Fruit fly (Drosophila melanogaster) whole organism, pupa: Measurements from ENCODE around the gene CG6481.

Source experiments
- CG10348 ChIP-seq: fragments of 200-800 bp; sonication (Bioruptor generic); IDR thresholded peaks from 2 replicates; pipeline ENCODE4 v1.3.6; 2022; ENCODE audit warnings: missing biosample characterization, missing genetic modification characterization
- CG12605 ChIP-seq: fragments of 200-800 bp; sonication (Bioruptor generic); IDR thresholded peaks from 2 replicates; pipeline ENCODE4 v1.3.6; 2022; ENCODE audit warnings: missing biosample characterization, missing genetic modification characterization
- CG13204 ChIP-seq: fragments of 200-800 bp; sonication (Bioruptor generic); optimal IDR thresholded peaks from 2 replicates; lab custom pipeline; 2018; ENCODE audit warnings: missing biosample characterization, mild to moderate bottlenecking, missing genetic modification characterization, moderate library complexity
- CG14655 ChIP-seq: fragments of 200-800 bp; sonication (Bioruptor generic); optimal IDR thresholded peaks from 3 replicates; lab custom pipeline; 2017; ENCODE audit warnings: mild to moderate bottlenecking, missing biosample characterization, missing genetic modification reagents, missing genetic modification characterization
- CG15710 ChIP-seq: fragments of 200-800 bp; sonication (Bioruptor generic); optimal IDR thresholded peaks from 2 replicates; lab custom pipeline; 2018; ENCODE audit warnings: missing biosample characterization, mild to moderate bottlenecking, missing genetic modification characterization, moderate library complexity
- CG17806 ChIP-seq: fragments of 200-800 bp; sonication (Bioruptor generic); optimal IDR thresholded peaks from 2 replicates; lab custom pipeline; 2018; ENCODE audit warnings: missing biosample characterization, mild to moderate bottlenecking, missing genetic modification characterization, moderate library complexity
- CG32121 ChIP-seq: fragments of 200-800 bp; sonication (Bioruptor generic); IDR thresholded peaks from 2 replicates; pipeline ENCODE4 v1.3.6; 2022; ENCODE audit warnings: missing biosample characterization, missing genetic modification characterization
- CG34367 ChIP-seq: fragments of 200-800 bp; sonication (Bioruptor generic); optimal IDR thresholded peaks from 2 replicates; lab custom pipeline; 2018; ENCODE audit warnings: missing biosample characterization, mild to moderate bottlenecking, missing genetic modification characterization
- CG4496 ChIP-seq: fragments of 200-800 bp; sonication (Bioruptor generic); IDR thresholded peaks from 3 replicates; pipeline ENCODE4 v1.3.6; 2022; ENCODE audit warnings: missing biosample characterization, missing genetic modification characterization
- CG8159 ChIP-seq: fragments of 200-800 bp; sonication (Bioruptor generic); optimal IDR thresholded peaks from 3 replicates; lab custom pipeline; 2018; ENCODE audit warnings: missing biosample characterization, mild to moderate bottlenecking, missing genetic modification characterization, moderate library complexity
- CG8301 ChIP-seq: fragments of 200-800 bp; sonication (Bioruptor generic); optimal IDR thresholded peaks from 2 replicates; lab custom pipeline; 2018; ENCODE audit warnings: missing biosample characterization, mild to moderate bottlenecking, missing genetic modification characterization
- CG9948 ChIP-seq: fragments of 200-800 bp; sonication (Bioruptor generic); optimal IDR thresholded peaks from 2 replicates; lab custom pipeline; 2018; ENCODE audit warnings: missing biosample characterization, mild to moderate bottlenecking, missing genetic modification characterization, moderate library complexity
- D1 ChIP-seq: fragments of 200-800 bp; sonication (Bioruptor generic); optimal IDR thresholded peaks from 2 replicates; lab custom pipeline; 2018; ENCODE audit warnings: missing biosample characterization, mild to moderate bottlenecking, missing genetic modification characterization, moderate library complexity
- EcR ChIP-seq: fragments of 200-800 bp; sonication (Bioruptor generic); optimal IDR thresholded peaks from 3 replicates; lab custom pipeline; 2019; ENCODE audit warnings: missing biosample characterization, missing genetic modification characterization, mild to moderate bottlenecking, moderate library complexity, missing genetic modification reagents
- Ets98B ChIP-seq: fragments of 200-800 bp; sonication (Bioruptor generic); IDR thresholded peaks from 2 replicates; pipeline ENCODE4 v1.3.6; 2022; ENCODE audit warnings: missing biosample characterization, missing genetic modification characterization
- Pif1A ChIP-seq: fragments of 200-800 bp; sonication (Bioruptor generic); optimal IDR thresholded peaks from 3 replicates; lab custom pipeline; 2016; ENCODE audit warnings: missing biosample characterization, missing genetic modification characterization
- Pif1B ChIP-seq: fragments of 200-800 bp; sonication (Bioruptor generic); optimal IDR thresholded peaks from 3 replicates; lab custom pipeline; 2016; ENCODE audit warnings: missing biosample characterization, missing genetic modification characterization
- Snoo ChIP-seq: fragments of 200-800 bp; sonication (Bioruptor generic); optimal IDR thresholded peaks from 3 replicates; lab custom pipeline; 2017; ENCODE audit warnings: missing biosample characterization, mild to moderate bottlenecking, missing genetic modification characterization, inconsistent platforms
- fd96Ca ChIP-seq: fragments of 200-800 bp; sonication (Bioruptor generic); IDR thresholded peaks from 3 replicates; pipeline ENCODE4 v1.3.6; 2022; ENCODE audit warnings: missing biosample characterization, missing genetic modification characterization
- gl ChIP-seq: fragments of 200-800 bp; sonication (Bioruptor generic); optimal IDR thresholded peaks from 2 replicates; lab custom pipeline; 2018; ENCODE audit warnings: missing biosample characterization, mild to moderate bottlenecking, missing genetic modification characterization
- rn ChIP-seq: fragments of 200-800 bp; sonication (Bioruptor generic); IDR thresholded peaks from 2 replicates; pipeline ENCODE4 v1.3.6; 2022; ENCODE audit warnings: missing biosample characterization, missing genetic modification characterization

CG6481 gene

DNA sequence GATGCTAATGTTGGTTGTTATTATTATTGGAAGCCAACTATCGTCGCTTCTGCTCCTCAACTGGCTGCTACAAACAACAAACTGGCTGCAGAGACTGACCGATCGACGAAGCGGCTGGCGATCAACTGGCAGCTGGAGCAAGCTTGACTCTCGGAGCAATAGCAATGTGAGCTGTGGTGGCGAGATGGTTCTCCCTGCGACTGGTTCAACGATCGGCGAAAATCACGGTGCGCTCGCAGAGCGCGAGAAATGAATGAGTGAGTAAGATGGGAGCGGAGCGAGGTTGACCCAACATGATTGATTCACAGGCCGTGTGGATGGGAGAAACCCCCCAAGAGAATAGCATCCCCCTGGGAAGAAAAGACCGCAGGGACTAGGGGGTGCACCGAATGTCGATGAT, 32.7 kb downstream of the CG6481 start, which contains the start of gene CG15046:
TSS of gene CG15046 (minus strand) at position 112 of the 400 bp plus-strand sequence.
- TF ChIP-seq CG4496 (GFP tag; lab: Robert Waterston, UW) (peak; percentile 77; the same call in 2 of the 3 replicates), EcR (GFP tag; lab: Kevin White, UChicago) (peak; percentile 91), CG10348 (no peak), Ets98B (peak; percentile 35; the same call in 1 of the 2 replicates), CG12605 (GFP tag; lab: Robert Waterston, UW) (peak; percentile 50; the same call in 1 of the 2 replicates)

DNA sequence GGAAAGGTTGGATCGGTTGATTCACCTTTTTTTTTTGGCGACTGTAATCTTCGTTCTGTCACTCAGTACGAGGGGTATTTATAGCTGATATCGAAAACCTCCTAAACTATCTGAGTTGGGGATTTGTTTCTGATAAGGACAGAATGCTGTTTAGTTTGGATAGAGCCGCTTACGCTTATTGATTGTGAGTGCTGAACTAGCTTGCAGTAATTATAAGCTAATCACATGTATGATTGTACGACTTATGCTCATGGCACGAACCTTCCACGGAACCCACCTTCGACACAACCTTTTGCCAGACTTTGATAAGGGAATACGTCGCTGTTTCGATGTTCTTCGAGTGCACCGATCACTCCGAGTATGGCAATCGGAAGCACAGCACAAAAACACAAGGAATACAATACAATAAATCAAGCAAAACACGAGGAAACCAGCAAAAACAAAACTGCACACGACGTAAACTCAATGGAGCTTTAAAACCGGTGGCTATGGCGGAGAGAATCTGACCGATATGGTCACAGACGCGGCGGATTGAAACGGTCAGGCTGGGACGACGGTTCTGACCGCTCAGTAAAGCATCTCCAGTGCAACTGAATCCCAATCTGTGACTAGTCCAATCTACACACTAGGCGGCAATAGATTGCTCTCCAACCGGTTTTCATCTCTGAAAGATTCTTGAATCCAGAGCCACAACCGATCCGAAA, 35.7 kb downstream of the CG6481 start, which contains the start of gene psh:
TSS of gene psh (minus strand) at position 566 of the 704 bp plus-strand sequence.
- TF ChIP-seq D1 (tag; lab: Kevin White, UChicago) (no peak), CG34367 (tag; lab: Kevin White, UChicago) (no peak), CG14655 (GFP tag; lab: Kevin White, UChicago) (peak; percentile 35), CG8301 (tag; lab: Kevin White, UChicago) (no peak), CG17806 (tag; lab: Kevin White, UChicago) (no peak), gl (no peak), CG15710 (no peak), CG12605 (GFP tag; lab: Robert Waterston, UW) (0 out of 2 replicates have a peak, but pooled peaks have one; percentile 21), fd96Ca (GFP tag; lab: Robert Waterston, UW) (peak; percentile 41; the same call in 1 of the 3 replicates), rn (GFP tag; lab: Robert Waterston, UW) (no peak), CG4496 (GFP tag; lab: Robert Waterston, UW) (no peak), Ets98B (peak; percentile 7; the same call in 1 of the 2 replicates), Snoo (tag; lab: Kevin White, UChicago) (no peak), CG9948 (tag; lab: Kevin White, UChicago) (no peak), Pif1B (GFP tag; lab: Kevin White, UChicago) (no peak), EcR (GFP tag; lab: Kevin White, UChicago) (peak; percentile 64), CG13204 (GFP tag; lab: Kevin White, UChicago) (peak; percentile 25), CG10348 (no peak), CG8159 (tag; lab: Kevin White, UChicago) (peak; percentile 23), CG32121 (GFP tag; lab: Robert Waterston, UW) (no peak), Pif1A (GFP tag; lab: Kevin White, UChicago) (no peak)
- TF ChIP-seq, all 21 proteins: peak for 7

DNA sequence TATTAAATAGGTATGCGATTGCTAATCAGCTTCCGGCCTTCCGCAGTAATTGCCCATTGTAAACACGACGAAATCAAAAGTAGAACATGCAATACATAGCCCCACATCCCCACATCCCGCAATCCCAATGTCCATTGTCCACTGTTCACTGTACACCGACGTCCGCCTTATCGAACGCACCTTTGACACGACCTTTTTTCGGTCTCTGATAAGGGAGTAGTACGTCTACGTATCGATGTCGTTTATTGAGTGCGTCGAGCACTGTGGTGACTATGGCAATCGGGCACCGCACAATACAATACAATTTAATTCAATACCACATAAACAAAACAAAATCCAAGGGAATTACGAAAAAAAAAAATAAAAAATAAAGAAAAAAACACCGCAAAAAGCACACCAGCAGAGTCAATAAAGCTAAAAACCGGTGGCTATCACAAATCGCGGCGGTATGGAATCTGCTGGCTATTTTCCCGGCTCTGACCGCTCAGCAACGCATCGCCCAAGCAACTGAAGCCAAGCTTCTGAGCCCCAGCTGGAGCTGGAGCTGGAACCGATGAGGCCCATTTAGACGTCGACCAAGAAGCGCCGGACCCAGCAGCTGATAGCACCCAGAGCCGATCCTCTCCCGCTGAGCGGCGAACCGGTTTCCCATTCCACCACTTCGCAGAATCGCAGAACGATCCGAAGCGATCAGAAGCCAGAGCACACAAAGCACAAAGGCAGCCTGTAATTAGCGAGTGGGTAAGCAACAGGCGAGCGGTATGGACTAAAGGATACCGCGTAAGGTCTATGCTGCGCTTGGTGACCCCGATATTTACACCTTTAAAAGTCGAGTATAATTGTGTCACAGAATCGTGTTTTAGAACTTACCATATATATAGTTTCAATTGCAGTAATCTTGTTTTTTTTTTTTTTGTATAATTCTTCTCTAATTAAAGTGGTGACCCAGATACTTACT, 38.7 kb downstream of the CG6481 start, which contains the start of gene Hayan:
TSS of gene Hayan (minus strand) at position 512 of the 958 bp plus-strand sequence.
- peak; percentile 60; the same call in 1 of the 2 replicates for TF ChIP-seq CG12605 (GFP tag; lab: Robert Waterston, UW)
- TF ChIP-seq CG13204 (GFP tag; lab: Kevin White, UChicago) = peak; percentile 69
- no peak for TF ChIP-seq CG9948 (tag; lab: Kevin White, UChicago)
- TF ChIP-seq CG10348 = no peak
- 0 out of 2 replicates have a peak, but pooled peaks have one; percentile 32 for TF ChIP-seq CG32121 (GFP tag; lab: Robert Waterston, UW)
- no peak for TF ChIP-seq D1 (tag; lab: Kevin White, UChicago)
- peak; percentile 55 for TF ChIP-seq Pif1B (GFP tag; lab: Kevin White, UChicago)
- TF ChIP-seq CG4496 (GFP tag; lab: Robert Waterston, UW) = peak; percentile 64; the same call in 2 of the 3 replicates
- TF ChIP-seq CG17806 (tag; lab: Kevin White, UChicago) = no peak
- TF ChIP-seq rn (GFP tag; lab: Robert Waterston, UW) = no peak
- peak; percentile 49 for TF ChIP-seq CG8159 (tag; lab: Kevin White, UChicago)
- no peak for TF ChIP-seq CG8301 (tag; lab: Kevin White, UChicago)
- TF ChIP-seq fd96Ca (GFP tag; lab: Robert Waterston, UW) = 0 out of 3 replicates have a peak, but pooled peaks have one; percentile 44
- TF ChIP-seq Snoo (tag; lab: Kevin White, UChicago) = peak; percentile 25
- TF ChIP-seq CG34367 (tag; lab: Kevin White, UChicago) = peak; percentile 3
- TF ChIP-seq Pif1A (GFP tag; lab: Kevin White, UChicago) = peak; percentile 57
- TF ChIP-seq CG15710 = peak; percentile 17
- TF ChIP-seq CG14655 (GFP tag; lab: Kevin White, UChicago) = peak; percentile 44
- TF ChIP-seq EcR (GFP tag; lab: Kevin White, UChicago) = peak; percentile 30
- peak; percentile 46; the same call in 1 of the 2 replicates for TF ChIP-seq Ets98B
- peak; percentile 58 for TF ChIP-seq gl

DNA sequence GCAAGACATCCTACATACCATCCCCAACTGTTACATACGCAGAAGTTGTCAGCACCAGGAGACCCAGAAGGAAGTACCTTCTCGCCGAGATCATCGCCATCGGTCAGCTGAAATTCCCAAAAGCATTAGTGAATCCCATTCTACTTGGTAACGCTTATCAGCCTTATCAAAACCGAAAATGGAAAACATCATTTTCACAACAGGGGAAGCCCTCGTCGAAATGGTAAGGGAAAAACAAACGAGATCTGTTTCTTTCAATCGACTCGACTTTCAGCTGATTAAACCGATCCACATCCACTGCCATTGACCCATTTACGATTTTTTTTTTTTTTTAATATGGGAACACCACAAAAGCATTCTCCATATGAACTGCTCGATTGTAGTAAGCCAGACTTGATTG, 39.7 kb downstream of the CG6481 start:
- TF ChIP-seq CG13204 (GFP tag; lab: Kevin White, UChicago) (no peak), fd96Ca (GFP tag; lab: Robert Waterston, UW) (no peak), CG17806 (tag; lab: Kevin White, UChicago) (no peak), CG32121 (GFP tag; lab: Robert Waterston, UW) (no peak), CG9948 (tag; lab: Kevin White, UChicago) (no peak), CG10348 (no peak)
